Worm (Caenorhabditis elegans) whole organism, early embryonic: ENCODE measurements around the gene C14A6.5.

Experiments used
- B0310.2 ChIP-seq: sonication (generic microtip); optimal IDR thresholded peaks from 2 replicates; lab custom pipeline; 2016; ENCODE audit warnings: mild to moderate bottlenecking, missing genetic modification characterization, missing compliant biosample characterization
- F13C5.2 ChIP-seq: sonication (generic microtip); optimal IDR thresholded peaks from 2 replicates; lab custom pipeline; 2017; ENCODE audit warnings: mild to moderate bottlenecking, missing genetic modification characterization, inconsistent platforms, missing compliant biosample characterization
- aly-1 ChIP-seq: sonication (generic microtip); optimal IDR thresholded peaks from 2 replicates; lab custom pipeline; 2016; ENCODE audit warnings: missing genetic modification characterization, missing compliant biosample characterization
- ceh-13 ChIP-seq: fragments of 200-800 bp; sonication (Bioruptor generic); optimal IDR thresholded peaks from 2 replicates; lab custom pipeline; 2018; ENCODE audit warnings: mild to moderate bottlenecking, missing genetic modification characterization, missing compliant biosample characterization
- ets-7 ChIP-seq: sonication (generic microtip); optimal IDR thresholded peaks from 2 replicates; lab custom pipeline; 2016; ENCODE audit warnings: missing genotype, missing genetic modification characterization, missing compliant biosample characterization
- hmbx-1 ChIP-seq: sonication (generic microtip); optimal IDR thresholded peaks from 2 replicates; lab custom pipeline; 2016; ENCODE audit warnings: mild to moderate bottlenecking, missing genetic modification characterization, missing compliant biosample characterization
- hnd-1 ChIP-seq: sonication (generic microtip); optimal IDR thresholded peaks from 2 replicates; lab custom pipeline; 2016; ENCODE audit warnings: missing genetic modification characterization, missing compliant biosample characterization
- pes-1 ChIP-seq: fragments of 200-800 bp; sonication (Bioruptor generic); IDR thresholded peaks from 2 replicates; pipeline ENCODE4 v1.3.6; 2022; ENCODE audit warnings: missing genetic modification reagents, missing genetic modification characterization, missing compliant biosample characterization
- sea-1 ChIP-seq: fragments of 200-800 bp; sonication (Bioruptor generic); conservative IDR thresholded peaks from 2 replicates; pipeline ENCODE4 v1.3.6; 2022; ENCODE audit warnings: missing genetic modification characterization, missing compliant biosample characterization
- tbx-11 ChIP-seq: fragments of 200-800 bp; sonication (Bioruptor generic); IDR thresholded peaks from 2 replicates; pipeline ENCODE4 v1.3.6; 2022; ENCODE audit warnings: missing genetic modification characterization, missing compliant biosample characterization

Gene C14A6.5

ce11 chrV:18123639-18124038 lies 41.0 kb downstream of the C14A6.5 start, which contains the start of gene fbxa-107:
TSS of gene fbxa-107 (plus strand) at chrV:18123939.
- TF ChIP-seq hmbx-1 (tag; lab: Kevin White, UChicago) = no peak
- no peak for TF ChIP-seq pes-1 (GFP tag; lab: Robert Waterston, UW)
- no peak for TF ChIP-seq aly-1 (tag; lab: Kevin White, UChicago)
- TF ChIP-seq ceh-13 (GFP tag; lab: Kevin White, UChicago) = no peak
- TF ChIP-seq B0310.2 = no peak
- no peak for TF ChIP-seq sea-1 (GFP tag; lab: Robert Waterston, UW)
- no peak for TF ChIP-seq F13C5.2 (tag; lab: Kevin White, UChicago)
- TF ChIP-seq ets-7 = no peak
- TF ChIP-seq hnd-1 (tag; lab: Kevin White, UChicago) = no peak
- TF ChIP-seq tbx-11 (GFP tag; lab: Robert Waterston, UW) = no peak
